Worm (Caenorhabditis elegans) whole organism, L3 larva: ENCODE measurements around the gene maoc-1.

Experiments
- R02D3.7 ChIP-seq: fragments of 150-350 bp; optimal IDR thresholded peaks from 2 replicates; lab custom pipeline; 2014; ENCODE audit warnings: missing biosample characterization, missing genetic modification characterization
- ama-1 ChIP-seq: fragments of 150-350 bp; optimal IDR thresholded peaks from 2 replicates; lab custom pipeline; 2018
- ceh-16 ChIP-seq: sonication (generic microtip); optimal IDR thresholded peaks from 2 replicates; lab custom pipeline; 2017; ENCODE audit warnings: missing biosample characterization, missing genetic modification characterization
- ceh-28 ChIP-seq: fragments of 150-350 bp; optimal IDR thresholded peaks from 2 replicates; lab custom pipeline; 2014; ENCODE audit warnings: missing biosample characterization, missing genetic modification reagents, missing genetic modification characterization
- egl-27 ChIP-seq: sonication (generic microtip); optimal IDR thresholded peaks from 4 replicates; lab custom pipeline; 2017; ENCODE audit warnings: missing biosample characterization, missing genetic modification reagents, missing genetic modification characterization
- elt-1 ChIP-seq: fragments of 150-350 bp; optimal IDR thresholded peaks from 2 replicates; lab custom pipeline; 2014; ENCODE audit warnings: missing biosample characterization, missing genetic modification characterization
- elt-2 ChIP-seq: sonication (generic microtip); optimal IDR thresholded peaks from 2 replicates; lab custom pipeline; 2016; ENCODE audit warnings: missing genetic modification reagents, mild to moderate bottlenecking, missing genetic modification characterization, missing compliant biosample characterization
- fkh-10 ChIP-seq: sonication (generic microtip); optimal IDR thresholded peaks from 2 replicates; lab custom pipeline; 2017; ENCODE audit warnings: missing biosample characterization, missing genetic modification reagents, missing genetic modification characterization
- jun-1 ChIP-seq: fragments of 150-350 bp; optimal IDR thresholded peaks from 2 replicates; lab custom pipeline; 2014; ENCODE audit warnings: missing biosample characterization, missing genetic modification reagents, missing genetic modification characterization
- lin-39 ChIP-seq: fragments of 150-350 bp; optimal IDR thresholded peaks from 2 replicates; lab custom pipeline; 2018; ENCODE audit warnings: missing biosample characterization, missing genetic modification reagents, missing genetic modification characterization
- mml-1 ChIP-seq: fragments of 150-350 bp; sonication (generic microtip); optimal IDR thresholded peaks from 3 replicates; lab custom pipeline; 2014; ENCODE audit warnings: missing biosample characterization, missing genetic modification characterization
- nfya-1 ChIP-seq: sonication (generic microtip); optimal IDR thresholded peaks from 2 replicates; lab custom pipeline; 2017; ENCODE audit warnings: missing genetic modification characterization, mild to moderate bottlenecking, missing compliant biosample characterization, antibody characterized with exemption, moderate library complexity; ENCODE audit not compliant: insufficient read depth
- nhr-11 ChIP-seq: fragments of 150-350 bp; optimal IDR thresholded peaks from 2 replicates; lab custom pipeline; 2014; ENCODE audit warnings: missing biosample characterization, missing genetic modification characterization
- nhr-12 ChIP-seq: fragments of 150-350 bp; optimal IDR thresholded peaks from 2 replicates; lab custom pipeline; 2014; ENCODE audit warnings: missing biosample characterization, missing genetic modification characterization
- nhr-23 ChIP-seq: fragments of 150-350 bp; optimal IDR thresholded peaks from 2 replicates; lab custom pipeline; 2014; ENCODE audit warnings: missing biosample characterization, missing genetic modification reagents, missing genetic modification characterization
- nhr-25 ChIP-seq: sonication (generic microtip); optimal IDR thresholded peaks from 2 replicates; lab custom pipeline; 2017; ENCODE audit warnings: missing biosample characterization, missing genetic modification characterization
- nhr-28 ChIP-seq: fragments of 150-350 bp; optimal IDR thresholded peaks from 2 replicates; lab custom pipeline; 2014; ENCODE audit warnings: missing biosample characterization, missing genetic modification characterization
- nhr-77 ChIP-seq: fragments of 150-350 bp; optimal IDR thresholded peaks from 2 replicates; lab custom pipeline; 2014; ENCODE audit warnings: missing biosample characterization, missing genetic modification characterization
- pha-4 ChIP-seq: fragments of 150-350 bp; optimal IDR thresholded peaks from 2 replicates; lab custom pipeline; 2014; ENCODE audit warnings: missing biosample characterization, missing genetic modification reagents, missing genetic modification characterization
- pqm-1 ChIP-seq: fragments of 150-350 bp; optimal IDR thresholded peaks from 2 replicates; lab custom pipeline; 2017; ENCODE audit warnings: missing biosample characterization, missing genetic modification characterization, inconsistent platforms
- skn-1 ChIP-seq: fragments of 150-350 bp; optimal IDR thresholded peaks from 2 replicates; lab custom pipeline; 2014; ENCODE audit warnings: missing biosample characterization, missing genetic modification characterization
- zag-1 ChIP-seq: fragments of 150-350 bp; optimal IDR thresholded peaks from 2 replicates; lab custom pipeline; 2014; ENCODE audit warnings: missing biosample characterization, missing genetic modification characterization
- ztf-11 ChIP-seq: fragments of 150-350 bp; optimal IDR thresholded peaks from 2 replicates; lab custom pipeline; 2014; ENCODE audit warnings: missing biosample characterization, missing genetic modification characterization
- ztf-4 ChIP-seq: fragments of 150-350 bp; optimal IDR thresholded peaks from 2 replicates; lab custom pipeline; 2014; ENCODE audit warnings: missing biosample characterization, missing genetic modification characterization

maoc-1 gene

DNA sequence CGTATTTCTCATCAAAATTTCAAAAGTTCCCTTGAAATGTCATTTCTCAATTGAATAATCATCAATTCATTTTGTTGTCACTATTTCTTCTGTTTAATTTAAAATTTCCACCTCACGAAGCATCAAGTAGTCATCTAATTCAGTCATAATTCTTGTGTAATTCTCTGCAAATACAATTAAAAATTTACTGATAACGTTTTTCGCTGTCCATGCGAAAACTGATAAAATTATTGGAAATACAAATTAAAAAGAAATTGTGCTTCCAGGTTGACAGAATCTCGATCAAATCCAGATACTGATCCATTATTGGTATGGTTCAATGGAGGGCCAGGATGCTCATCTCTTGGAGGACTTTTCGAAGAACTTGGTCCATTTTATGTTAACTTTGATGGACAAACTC, 37.2 kb downstream of the maoc-1 start:
- peak; percentile 26 for TF ChIP-seq pqm-1
- no peak for TF ChIP-seq lin-39
- peak; percentile 11 for TF ChIP-seq pha-4 (tag; lab: Kevin White, UChicago)
- peak; percentile 62 for TF ChIP-seq elt-2 (tag; lab: Kevin White, UChicago)
- TF ChIP-seq, all 47 proteins: peak for 3

DNA sequence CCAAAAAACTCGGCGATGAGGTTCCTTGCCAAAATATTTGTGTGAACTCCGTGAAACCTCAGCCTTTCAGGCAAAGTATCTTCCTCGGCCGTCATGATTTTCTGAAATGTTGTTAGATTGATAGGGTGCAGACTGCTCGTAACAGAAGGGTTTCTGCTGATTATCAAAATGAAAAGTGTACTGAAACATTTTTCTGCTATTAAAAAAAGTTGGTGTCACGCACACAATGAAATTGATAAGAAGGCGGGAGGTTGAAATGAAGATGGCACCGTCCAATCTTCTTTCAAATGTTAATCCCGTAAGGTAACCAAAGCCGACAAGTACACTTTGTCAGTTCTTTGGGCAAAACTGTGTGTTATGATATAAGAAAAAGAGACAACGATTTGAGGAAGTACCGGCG, 40.9 kb downstream of the maoc-1 start:
- TF ChIP-seq elt-2 (tag; lab: Kevin White, UChicago) (peak; percentile 58), mml-1 (tag; lab: Kevin White, UChicago) (no peak), pqm-1 (peak; percentile 21)

DNA sequence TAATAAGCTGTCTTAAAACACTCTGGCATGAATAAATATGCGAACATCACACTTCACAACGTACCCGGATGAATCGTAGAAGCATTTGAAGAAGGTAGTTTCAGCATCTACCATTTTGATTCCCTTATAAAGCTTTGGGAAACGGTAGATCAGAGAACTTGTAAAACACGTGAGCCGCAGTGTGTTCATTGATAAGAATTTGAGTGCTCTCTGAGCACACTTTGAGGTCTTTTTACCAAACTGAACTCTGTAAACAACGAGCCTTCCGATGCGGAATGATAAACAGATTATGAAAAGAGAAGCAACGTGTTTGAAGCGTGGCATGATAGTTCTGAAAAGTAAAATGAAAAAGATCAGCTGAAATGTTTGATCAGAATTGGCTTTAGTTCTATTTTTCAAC, 42.2 kb downstream of the maoc-1 start, which contains the start of gene aqp-1:
TSS of gene aqp-1 (minus strand) at position 102 of the 400 bp plus-strand sequence.
- TF ChIP-seq ama-1 (lab: Kevin White, UChicago), result peak; percentile 33
- TF ChIP-seq nfya-1 (tag; lab: Kevin White, UChicago), result no peak
- TF ChIP-seq ztf-11 (tag; lab: Kevin White, UChicago), result no peak
- peak; percentile 93 for TF ChIP-seq pqm-1
- TF ChIP-seq jun-1 (tag; lab: Kevin White, UChicago), result peak; percentile 49
- peak; percentile 83 for TF ChIP-seq pha-4 (tag; lab: Kevin White, UChicago)
- peak; percentile 92 for TF ChIP-seq elt-2 (tag; lab: Kevin White, UChicago)
- TF ChIP-seq nhr-28 (tag; lab: Kevin White, UChicago), result no peak

DNA sequence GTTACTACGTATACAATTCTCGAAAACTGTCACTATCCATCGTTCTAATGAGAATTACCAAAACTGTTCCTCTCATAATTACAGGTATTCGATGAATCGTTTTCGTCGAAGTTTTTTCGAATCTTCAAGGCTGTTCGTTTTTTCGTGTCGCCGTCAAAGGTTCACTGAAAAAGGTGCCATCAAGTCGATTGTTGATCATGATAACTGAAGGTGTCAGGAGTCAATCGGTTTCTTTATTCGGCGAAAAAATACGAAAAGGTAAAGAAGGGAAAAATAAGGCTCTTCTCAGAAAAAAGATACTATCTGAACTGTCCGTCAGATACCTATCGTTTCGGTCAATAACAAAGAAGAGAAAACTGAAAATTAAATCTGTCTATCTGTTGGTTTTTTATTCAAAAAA, 42.7 kb downstream of the maoc-1 start:
- TF ChIP-seq nhr-77 (no peak), mml-1 (tag; lab: Kevin White, UChicago) (no peak), zag-1 (no peak), elt-1 (tag; lab: Kevin White, UChicago) (peak; percentile 77)

DNA sequence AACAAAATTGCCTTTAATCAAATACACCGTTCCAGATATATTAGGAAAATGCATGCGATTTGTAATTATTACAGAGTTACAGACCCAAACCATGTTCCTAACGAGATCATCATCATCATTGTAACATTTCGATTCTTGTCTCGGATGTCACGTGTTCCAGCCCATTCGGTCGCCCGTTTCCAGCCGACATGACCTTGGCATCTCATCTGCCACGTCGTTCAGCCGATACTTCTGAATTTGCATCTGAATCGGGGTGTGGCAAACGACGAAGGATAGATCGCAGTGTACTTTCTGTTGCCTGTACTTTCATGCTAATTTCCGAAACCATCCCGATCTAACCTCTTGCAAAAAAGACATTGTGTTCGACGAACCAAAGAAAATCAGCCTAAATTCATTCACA, 43.6 kb downstream of the maoc-1 start:
- no peak for TF ChIP-seq nhr-23 (tag; lab: Kevin White, UChicago)
- peak; percentile 66 for TF ChIP-seq nhr-25 (tag; lab: Kevin White, UChicago)
- TF ChIP-seq zag-1, result no peak
- no peak for TF ChIP-seq egl-27 (tag; lab: Kevin White, UChicago)
- no peak for TF ChIP-seq ceh-16
- no peak for TF ChIP-seq skn-1 (tag; lab: Kevin White, UChicago)
- no peak for TF ChIP-seq ztf-4 (tag; lab: Kevin White, UChicago)
- TF ChIP-seq nhr-11 (tag; lab: Kevin White, UChicago), result no peak

DNA sequence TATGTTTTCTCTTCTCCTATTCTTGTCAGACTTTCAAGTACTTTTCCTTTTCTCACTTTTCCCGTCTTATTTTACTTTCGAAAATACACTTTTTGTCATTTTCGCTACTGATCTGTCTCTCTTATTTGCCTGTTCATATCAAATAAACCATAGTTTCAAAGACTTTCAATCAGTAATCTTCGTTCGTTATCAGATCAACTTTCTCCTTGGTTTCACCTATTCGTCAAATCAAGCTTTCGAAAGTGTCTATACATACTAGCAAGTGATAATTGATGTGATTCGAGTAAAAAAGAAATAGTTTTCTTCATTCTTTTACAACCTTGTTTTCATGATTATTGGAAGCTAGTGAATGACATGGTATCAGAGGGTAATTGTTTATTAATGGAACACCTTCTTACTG, 46.7 kb downstream of the maoc-1 start:
- TF ChIP-seq nhr-12 (no peak), nhr-25 (tag; lab: Kevin White, UChicago) (peak; percentile 30), fkh-10 (no peak)

DNA sequence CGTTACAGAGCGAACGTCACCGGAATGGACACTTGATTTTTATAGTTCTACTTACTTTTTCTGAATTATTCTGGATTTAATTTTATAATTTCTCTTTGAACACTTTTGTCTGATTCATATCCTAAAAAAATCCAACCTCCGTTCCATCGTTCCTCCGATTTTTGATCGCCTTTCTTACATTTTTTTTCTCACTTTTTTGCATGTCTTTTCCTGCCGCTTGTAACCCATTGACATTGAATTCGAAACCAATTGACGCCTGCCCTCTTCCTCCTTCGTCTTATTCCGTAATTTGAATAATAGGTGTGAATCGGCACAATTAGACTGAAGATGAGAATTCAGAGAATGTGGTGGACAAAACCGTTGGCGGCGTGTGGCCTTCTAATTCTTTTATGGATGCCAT, 49.5 kb downstream of the maoc-1 start, which contains the start of gene skpo-3:
TSS of gene skpo-3 (plus strand) at position 301 of the 400 bp plus-strand sequence.
- no peak for TF ChIP-seq R02D3.7 (tag; lab: Kevin White, UChicago)
- no peak for TF ChIP-seq ceh-28 (tag; lab: Kevin White, UChicago)
- TF ChIP-seq, all 47 proteins: peak for 0
